Fruit fly (Drosophila melanogaster) whole organism, prepupa: Measurements from ENCODE around the gene CG4576.

Experiments
- CG15336 ChIP-seq: fragments of 200-800 bp; sonication (Bioruptor generic); IDR thresholded peaks from 2 replicates; pipeline ENCODE4 v1.3.6; 2022; ENCODE audit warnings: missing biosample characterization, missing genetic modification characterization
- CG6808 ChIP-seq: fragments of 200-800 bp; sonication (Bioruptor generic); optimal IDR thresholded peaks from 3 replicates; lab custom pipeline; 2017; ENCODE audit warnings: missing biosample characterization, missing genetic modification characterization, mild to moderate bottlenecking, moderate library complexity, missing genetic modification reagents
- Hr39 ChIP-seq: fragments of 200-800 bp; sonication (Bioruptor generic); optimal IDR thresholded peaks from 2 replicates; lab custom pipeline; 2016; ENCODE audit warnings: missing biosample characterization, missing genetic modification characterization
- Smox ChIP-seq: fragments of 200-800 bp; sonication (Bioruptor generic); optimal IDR thresholded peaks from 3 replicates; lab custom pipeline; 2016; ENCODE audit warnings: missing biosample characterization, missing genetic modification characterization
- fd59A ChIP-seq: fragments of 200-800 bp; sonication (Bioruptor generic); optimal IDR thresholded peaks from 2 replicates; lab custom pipeline; 2017; ENCODE audit warnings: missing biosample characterization, mild to moderate bottlenecking, missing genetic modification characterization, missing genetic modification reagents

dm6 chr3R:15786538-15786937 lies 39.0 kb upstream of the CG4576 start, which contains the start of gene CG9590:
- no peak for TF ChIP-seq fd59A (GFP tag; lab: Kevin White, UChicago)
- TF ChIP-seq CG6808 (GFP tag; lab: Kevin White, UChicago) = no peak
- no peak for TF ChIP-seq Hr39 (GFP tag; lab: Kevin White, UChicago)
- no peak for TF ChIP-seq CG15336 (GFP tag; lab: Robert Waterston, UW)
- TF ChIP-seq Smox = no peak
